Worm (Caenorhabditis elegans) whole organism, late embryonic: ENCODE results near the gene col-43.

Source experiments
- C38D4.7 ChIP-seq: fragments of 200-800 bp; sonication (Bioruptor generic); optimal IDR thresholded peaks from 2 replicates; lab custom pipeline; 2018; ENCODE audit warnings: mild to moderate bottlenecking, missing genetic modification characterization, moderate library complexity, missing compliant biosample characterization
- F13H6.1 ChIP-seq: sonication (generic microtip); optimal IDR thresholded peaks from 2 replicates; lab custom pipeline; 2016; ENCODE audit warnings: missing genetic modification characterization, missing compliant biosample characterization
- K02D7.2 ChIP-seq: sonication (generic microtip); optimal IDR thresholded peaks from 2 replicates; lab custom pipeline; 2017; ENCODE audit warnings: mild to moderate bottlenecking, missing genetic modification characterization, missing compliant biosample characterization
- ama-1 ChIP-seq: fragments of 150-350 bp; optimal IDR thresholded peaks from 2 replicates; lab custom pipeline; 2014
- ceh-14 ChIP-seq: sonication (generic microtip); optimal IDR thresholded peaks from 2 replicates; lab custom pipeline; 2016; ENCODE audit warnings: missing genotype, missing genetic modification characterization, missing compliant biosample characterization
- ceh-24 ChIP-seq: sonication (generic microtip); optimal IDR thresholded peaks from 2 replicates; lab custom pipeline; 2016; ENCODE audit warnings: mild to moderate bottlenecking, missing genetic modification characterization, missing compliant biosample characterization
- ceh-34 ChIP-seq: sonication (generic microtip); optimal IDR thresholded peaks from 2 replicates; lab custom pipeline; 2016; ENCODE audit warnings: mild to moderate bottlenecking, missing genetic modification characterization, missing compliant biosample characterization
- ceh-45 ChIP-seq: fragments of 200-800 bp; sonication (Bioruptor generic); IDR thresholded peaks from 2 replicates; pipeline ENCODE4 v1.3.6; 2022; ENCODE audit warnings: missing genetic modification reagents, missing genetic modification characterization, missing compliant biosample characterization
- ceh-48 ChIP-seq: sonication (generic microtip); optimal IDR thresholded peaks from 2 replicates; lab custom pipeline; 2016; ENCODE audit warnings: missing genetic modification characterization, inconsistent platforms, missing compliant biosample characterization
- ceh-6 ChIP-seq: fragments of 200-800 bp; sonication (Bioruptor generic); optimal IDR thresholded peaks from 2 replicates; lab custom pipeline; 2018; ENCODE audit warnings: mild to moderate bottlenecking, missing genetic modification characterization, missing compliant biosample characterization
- ceh-9 ChIP-seq: sonication (generic microtip); optimal IDR thresholded peaks from 2 replicates; lab custom pipeline; 2016; ENCODE audit warnings: mild to moderate bottlenecking, missing genetic modification characterization, inconsistent platforms, missing compliant biosample characterization
- che-1 ChIP-seq: sonication (generic microtip); optimal IDR thresholded peaks from 2 replicates; lab custom pipeline; 2016; ENCODE audit warnings: mild to moderate bottlenecking, missing genetic modification characterization, missing compliant biosample characterization
- dmd-4 ChIP-seq: sonication (generic microtip); optimal IDR thresholded peaks from 2 replicates; lab custom pipeline; 2016; ENCODE audit warnings: borderline replicate concordance, missing genetic modification characterization, missing compliant biosample characterization
- dve-1 ChIP-seq: sonication (generic microtip); optimal IDR thresholded peaks from 2 replicates; lab custom pipeline; 2017; ENCODE audit warnings: antibody characterized with exemption, mild to moderate bottlenecking, missing genetic modification characterization, missing compliant biosample characterization
- elt-4 ChIP-seq: sonication (generic microtip); optimal IDR thresholded peaks from 2 replicates; lab custom pipeline; 2016; ENCODE audit warnings: missing genetic modification characterization, missing compliant biosample characterization
- eyg-1 ChIP-seq: sonication (generic microtip); optimal IDR thresholded peaks from 2 replicates; lab custom pipeline; 2016; ENCODE audit warnings: missing genotype, missing genetic modification characterization, missing compliant biosample characterization
- fkh-10 ChIP-seq: fragments of 150-350 bp; optimal IDR thresholded peaks from 2 replicates; lab custom pipeline; 2014; ENCODE audit warnings: missing biosample characterization, missing genetic modification reagents, missing genetic modification characterization
- hlh-13 ChIP-seq: fragments of 200-800 bp; sonication (Bioruptor generic); optimal IDR thresholded peaks from 2 replicates; lab custom pipeline; 2018; ENCODE audit warnings: mild to moderate bottlenecking, missing genetic modification characterization, missing compliant biosample characterization
- hlh-15 ChIP-seq: sonication (generic microtip); optimal IDR thresholded peaks from 2 replicates; lab custom pipeline; 2016; ENCODE audit warnings: missing genetic modification characterization, missing compliant biosample characterization
- hlh-30 ChIP-seq: sonication (generic microtip); optimal IDR thresholded peaks from 2 replicates; lab custom pipeline; 2017; ENCODE audit warnings: antibody characterized with exemption, missing genetic modification characterization, missing compliant biosample characterization; ENCODE audit not compliant: insufficient read depth
- hlh-6 ChIP-seq: sonication (generic microtip); optimal IDR thresholded peaks from 2 replicates; lab custom pipeline; 2016; ENCODE audit warnings: missing genotype, missing genetic modification characterization, missing compliant biosample characterization
- hlh-8 ChIP-seq: sonication (generic microtip); optimal IDR thresholded peaks from 2 replicates; lab custom pipeline; 2016; ENCODE audit warnings: missing genotype, missing genetic modification characterization, missing compliant biosample characterization
- madf-2 ChIP-seq: sonication (generic microtip); optimal IDR thresholded peaks from 2 replicates; lab custom pipeline; 2017; ENCODE audit warnings: missing genetic modification characterization, missing compliant biosample characterization
- mec-3 ChIP-seq: sonication (generic microtip); optimal IDR thresholded peaks from 2 replicates; lab custom pipeline; 2016; ENCODE audit warnings: borderline replicate concordance, missing genetic modification characterization, missing compliant biosample characterization
- nhr-11 ChIP-seq: fragments of 150-350 bp; optimal IDR thresholded peaks from 2 replicates; lab custom pipeline; 2014; ENCODE audit warnings: missing biosample characterization, missing genetic modification characterization
- nhr-232 ChIP-seq: sonication (generic microtip); optimal IDR thresholded peaks from 2 replicates; lab custom pipeline; 2016; ENCODE audit warnings: missing genetic modification characterization, missing compliant biosample characterization
- npax-4 ChIP-seq: sonication (generic microtip); optimal IDR thresholded peaks from 2 replicates; lab custom pipeline; 2016; ENCODE audit warnings: missing genetic modification characterization, missing compliant biosample characterization
- odd-2 ChIP-seq: sonication (generic microtip); optimal IDR thresholded peaks from 2 replicates; lab custom pipeline; 2017; ENCODE audit warnings: antibody characterized with exemption, mild to moderate bottlenecking, missing genetic modification characterization, missing compliant biosample characterization
- pag-3 ChIP-seq: sonication (generic microtip); optimal IDR thresholded peaks from 2 replicates; lab custom pipeline; 2016; ENCODE audit warnings: missing compliant biosample characterization, missing genetic modification characterization, borderline replicate concordance
- pax-1 ChIP-seq: fragments of 150-350 bp; optimal IDR thresholded peaks from 2 replicates; lab custom pipeline; 2014; ENCODE audit warnings: missing biosample characterization, missing genetic modification characterization
- pha-4 ChIP-seq: fragments of 150-350 bp; optimal IDR thresholded peaks from 2 replicates; lab custom pipeline; 2018; ENCODE audit warnings: missing biosample characterization, missing genetic modification reagents, missing genetic modification characterization
- ref-2 ChIP-seq: sonication (generic microtip); optimal IDR thresholded peaks from 2 replicates; lab custom pipeline; 2016; ENCODE audit warnings: missing genetic modification characterization, missing compliant biosample characterization
- sox-2 ChIP-seq: fragments of 200-800 bp; sonication (Bioruptor generic); IDR thresholded peaks from 2 replicates; pipeline ENCODE4 v1.3.6; 2022; ENCODE audit warnings: missing genetic modification reagents, missing genetic modification characterization, missing compliant biosample characterization
- syd-9 ChIP-seq: sonication (generic microtip); optimal IDR thresholded peaks from 2 replicates; lab custom pipeline; 2016; ENCODE audit warnings: mild to moderate bottlenecking, missing genetic modification characterization, moderate library complexity, missing compliant biosample characterization
- tbx-2 ChIP-seq: sonication (generic microtip); optimal IDR thresholded peaks from 2 replicates; lab custom pipeline; 2016; ENCODE audit warnings: missing genetic modification characterization, missing compliant biosample characterization
- tbx-7 ChIP-seq: sonication (generic microtip); optimal IDR thresholded peaks from 2 replicates; lab custom pipeline; 2016; ENCODE audit warnings: missing genotype, missing genetic modification characterization, missing compliant biosample characterization
- unc-42 ChIP-seq: sonication (generic microtip); optimal IDR thresholded peaks from 2 replicates; lab custom pipeline; 2016; ENCODE audit warnings: missing genotype, missing genetic modification characterization, missing compliant biosample characterization
- unc-55 ChIP-seq: sonication (generic microtip); optimal IDR thresholded peaks from 2 replicates; lab custom pipeline; 2017; ENCODE audit warnings: missing biosample characterization, missing genetic modification reagents, missing genetic modification characterization
- zip-5 ChIP-seq: sonication (generic microtip); optimal IDR thresholded peaks from 2 replicates; lab custom pipeline; 2016; ENCODE audit warnings: missing genetic modification characterization, missing compliant biosample characterization
- ztf-16 ChIP-seq: sonication (generic microtip); optimal IDR thresholded peaks from 2 replicates; lab custom pipeline; 2017; ENCODE audit warnings: missing genetic modification characterization, missing compliant biosample characterization

col-43 gene

DNA sequence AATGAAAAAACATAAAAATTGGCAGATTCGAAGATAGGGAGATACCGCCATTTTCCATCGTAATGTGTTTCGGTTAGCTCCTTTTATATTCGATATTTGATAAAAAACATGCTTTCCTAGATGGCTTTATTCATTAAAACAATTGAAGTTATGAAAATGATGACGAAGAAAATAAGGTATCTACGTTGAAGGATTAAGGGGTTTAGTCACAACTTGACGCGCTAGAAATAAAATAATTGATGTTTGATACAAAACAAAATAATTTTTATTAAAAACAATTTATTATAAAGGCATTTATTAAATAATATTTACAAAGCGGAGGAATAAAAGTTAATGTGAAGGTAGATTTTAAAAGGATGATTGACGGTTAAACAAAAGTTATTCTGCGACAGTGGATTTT, 39.9 kb upstream of the col-43 start, which contains the start of gene str-130:
Gene str-130 (minus strand): TSS at position 101 of the 400 bp plus-strand sequence.
- TF ChIP-seq unc-42 (tag; lab: Kevin White, UChicago) (no peak), ceh-24 (no peak), ztf-16 (tag; lab: Kevin White, UChicago) (no peak), zip-5 (tag; lab: Kevin White, UChicago) (no peak), unc-55 (no peak), ama-1 (no peak), dve-1 (tag; lab: Kevin White, UChicago) (no peak), pag-3 (tag; lab: Kevin White, UChicago) (no peak), madf-2 (no peak), ceh-34 (tag; lab: Kevin White, UChicago) (no peak), syd-9 (no peak), eyg-1 (tag; lab: Kevin White, UChicago) (no peak)

DNA sequence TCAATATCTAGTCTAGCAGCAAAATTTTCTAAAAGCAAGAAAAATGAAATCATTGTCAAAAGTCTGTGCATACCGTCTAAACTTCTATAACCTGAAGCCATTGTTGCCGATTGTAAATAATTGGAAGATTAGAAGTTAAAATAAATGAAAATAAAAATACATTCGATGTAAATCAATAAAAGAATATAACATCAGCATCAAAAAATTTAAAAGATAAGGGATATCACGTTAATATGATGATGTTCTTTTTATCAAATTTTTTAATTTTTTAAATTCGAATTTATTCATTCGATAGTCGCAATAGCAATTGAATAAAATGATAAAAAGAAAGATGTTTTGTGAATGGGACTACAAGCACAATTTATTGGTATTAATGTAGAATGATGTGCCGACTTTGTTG, 34.4 kb upstream of the col-43 start, which contains the start of gene C09H5.7:
Gene C09H5.7 (minus strand): TSS at position 101 of the 400 bp plus-strand sequence.
- TF ChIP-seq elt-4 (tag; lab: Kevin White, UChicago) (no peak), ztf-16 (tag; lab: Kevin White, UChicago) (no peak), hlh-8 (tag; lab: Kevin White, UChicago) (no peak), tbx-7 (tag; lab: Kevin White, UChicago) (no peak), ceh-45 (GFP tag; lab: Robert Waterston, UW) (no peak), ceh-14 (no peak), fkh-10 (no peak), K02D7.2 (tag; lab: Kevin White, UChicago) (no peak), pha-4 (no peak), hlh-30 (tag; lab: Kevin White, UChicago) (no peak), hlh-13 (GFP tag; lab: Kevin White, UChicago) (no peak), mec-3 (tag; lab: Kevin White, UChicago) (no peak)

DNA sequence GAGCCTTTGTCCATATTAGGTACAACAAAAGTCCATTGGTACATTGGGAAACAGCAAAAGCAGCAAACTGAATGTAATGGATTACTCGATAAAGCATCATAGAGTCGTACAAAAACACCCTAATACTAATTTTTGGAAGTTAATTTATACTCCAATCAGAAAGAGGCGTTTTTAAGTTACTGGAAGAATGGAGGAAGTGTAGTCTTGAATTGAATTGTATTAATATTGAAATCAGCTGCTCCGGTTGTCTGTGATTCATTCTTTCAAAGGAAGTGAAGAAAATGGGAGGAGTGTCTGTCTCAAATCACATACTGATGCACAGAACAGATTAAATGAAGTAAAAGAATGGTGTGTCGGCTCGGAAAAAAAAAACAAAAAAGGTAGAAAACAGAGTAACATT, 30.9 kb upstream of the col-43 start, which contains the start of gene str-131:
Gene str-131 (minus strand): TSS at position 101 of the 400 bp plus-strand sequence.
- TF ChIP-seq mec-3 (tag; lab: Kevin White, UChicago) (no peak), ceh-6 (GFP tag; lab: Kevin White, UChicago) (no peak), elt-4 (tag; lab: Kevin White, UChicago) (no peak), hlh-15 (no peak), hlh-6 (no peak), ztf-16 (tag; lab: Kevin White, UChicago) (no peak), sox-2 (no peak), ref-2 (tag; lab: Kevin White, UChicago) (no peak), pag-3 (tag; lab: Kevin White, UChicago) (no peak), ceh-34 (tag; lab: Kevin White, UChicago) (no peak), hlh-8 (tag; lab: Kevin White, UChicago) (no peak), unc-55 (no peak), dmd-4 (no peak), nhr-11 (no peak), fkh-10 (no peak), F13H6.1 (tag; lab: Kevin White, UChicago) (no peak)

DNA sequence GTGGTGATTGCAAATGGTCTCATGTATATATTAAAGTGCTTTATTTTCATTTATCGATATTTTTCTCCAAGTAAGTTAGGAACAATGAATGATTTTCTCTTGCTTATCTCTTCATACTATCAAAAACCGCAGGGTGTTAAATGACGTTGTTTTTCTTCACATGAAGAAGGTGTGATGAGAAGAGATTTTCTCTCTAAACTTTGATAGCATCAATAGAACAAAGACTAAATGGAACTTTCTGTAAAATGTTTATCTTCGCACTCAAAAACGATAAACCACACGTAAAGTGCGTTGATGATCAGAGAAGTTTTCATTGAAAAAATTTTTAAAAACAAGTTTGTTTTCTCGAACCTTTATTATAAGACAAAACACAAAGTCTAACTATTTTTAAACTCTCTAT, 29.1 kb upstream of the col-43 start:
- TF ChIP-seq npax-4, result no peak
- TF ChIP-seq che-1, result no peak
- TF ChIP-seq zip-5 (tag; lab: Kevin White, UChicago), result no peak
- TF ChIP-seq C38D4.7, result no peak
- TF ChIP-seq dmd-4, result no peak
- TF ChIP-seq ceh-48 (tag; lab: Kevin White, UChicago), result no peak
- no peak for TF ChIP-seq mec-3 (tag; lab: Kevin White, UChicago)
- TF ChIP-seq ceh-9, result no peak
- no peak for TF ChIP-seq tbx-2 (tag; lab: Kevin White, UChicago)
- TF ChIP-seq ceh-6 (GFP tag; lab: Kevin White, UChicago), result no peak
- no peak for TF ChIP-seq odd-2 (tag; lab: Kevin White, UChicago)
- TF ChIP-seq nhr-232, result no peak
- TF ChIP-seq ama-1, result no peak
- no peak for TF ChIP-seq ceh-45 (GFP tag; lab: Robert Waterston, UW)
- no peak for TF ChIP-seq pax-1
- TF ChIP-seq, all 69 proteins: peak for 0
